Worm (Caenorhabditis elegans) whole organism, young adult: ENCODE measurements around the gene F42C5.9.

Experiments
- F33H1.4 ChIP-seq: fragments of 200-800 bp; sonication (Bioruptor generic); IDR thresholded peaks from 2 replicates; pipeline ENCODE4 v1.3.6; 2022; ENCODE audit warnings: missing genetic modification reagents, missing genetic modification characterization, missing compliant biosample characterization
- F37B4.10 ChIP-seq: fragments of 200-800 bp; sonication (Bioruptor generic); IDR thresholded peaks from 2 replicates; pipeline ENCODE4 v1.3.6; 2022; ENCODE audit warnings: missing genetic modification characterization, missing compliant biosample characterization
- ama-1 ChIP-seq, 3 experiments: fragments of 150-350 bp in 1 of 3; sonication (generic microtip) in 2 of 3; optimal IDR thresholded peaks; 2 replicates each; lab custom pipeline; 2014 to 2018; ENCODE audit warnings: missing biosample characterization in 2 of 3, missing genetic modification characterization in 2 of 3, missing genetic modification reagents in 2 of 3
- atf-7 ChIP-seq: sonication (generic microtip); optimal IDR thresholded peaks from 2 replicates; lab custom pipeline; 2017; ENCODE audit warnings: mild to moderate bottlenecking, missing genetic modification characterization, missing compliant biosample characterization
- egl-18 ChIP-seq: fragments of 200-800 bp; sonication (Bioruptor generic); IDR thresholded peaks from 2 replicates; pipeline ENCODE4 v1.3.6; 2022; ENCODE audit warnings: missing genetic modification reagents, missing genetic modification characterization, missing compliant biosample characterization
- lin-35 ChIP-seq, 3 experiments: fragments of 150-350 bp in 2 of 3; sonication (generic microtip) in 1 of 3; optimal IDR thresholded peaks; 2 replicates each; lab custom pipeline; 2014 to 2018; ENCODE audit warnings: missing biosample characterization in 3 of 3, missing genetic modification characterization in 3 of 3, missing genetic modification reagents in 3 of 3
- lir-1 ChIP-seq: fragments of 200-800 bp; sonication (Bioruptor generic); conservative IDR thresholded peaks from 2 replicates; pipeline ENCODE4 v1.3.6; 2022; ENCODE audit warnings: missing genetic modification reagents, missing genetic modification characterization, missing compliant biosample characterization
- nhr-120 ChIP-seq: fragments of 200-800 bp; sonication (Bioruptor generic); IDR thresholded peaks from 2 replicates; pipeline ENCODE4 v1.3.6; 2022; ENCODE audit warnings: missing genetic modification characterization, missing compliant biosample characterization
- nhr-90 ChIP-seq: sonication (generic microtip); optimal IDR thresholded peaks from 2 replicates; lab custom pipeline; 2016; ENCODE audit warnings: missing genotype, mild to moderate bottlenecking, missing genetic modification characterization, missing compliant biosample characterization
- snpc-4 ChIP-seq, 5 experiments: fragments of 150-350 bp in 1 of 5; sonication (generic microtip) in 4 of 5; optimal IDR thresholded peaks; 2 replicates each; lab custom pipeline; 2014 to 2018; ENCODE audit warnings: missing genetic modification characterization in 5 of 5, missing biosample characterization in 3 of 5, antibody characterized with exemption in 2 of 5, mild to moderate bottlenecking in 2 of 5, missing compliant biosample characterization in 2 of 5, missing genotype in 2 of 5, moderate library complexity in 2 of 5, missing genetic modification reagents in 1 of 5
- tbp1 ChIP-seq: fragments of 200-800 bp; sonication (Bioruptor generic); optimal IDR thresholded peaks from 2 replicates; lab custom pipeline; 2018; ENCODE audit warnings: mild to moderate bottlenecking, missing genetic modification characterization, missing compliant biosample characterization

DNA sequence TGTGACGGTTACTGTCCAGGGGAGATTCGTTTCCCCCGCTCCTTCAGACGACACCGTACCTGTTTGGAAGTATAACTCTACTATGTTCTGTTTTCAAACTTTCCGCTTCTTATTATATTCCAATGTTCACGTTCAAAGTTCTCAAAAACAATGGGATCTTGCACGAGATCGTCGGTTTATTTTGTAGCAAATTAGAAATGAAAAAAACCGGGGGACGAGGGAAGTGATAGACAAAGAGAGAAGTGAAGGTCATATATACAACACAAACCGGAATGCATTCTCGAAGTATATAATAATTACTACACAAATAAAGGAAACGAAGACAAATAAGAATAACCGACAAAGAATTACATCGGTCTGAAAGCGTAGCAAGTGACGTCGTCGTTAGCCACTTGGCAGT lies 7.2 kb downstream of the F42C5.9 start:
- TF ChIP-seq atf-7 = no peak
- no peak for TF ChIP-seq snpc-4 (GFP tag; optimal IDR thresholded peaks at IDR 0.05; lab: Kevin White, UChicago)
- no peak for TF ChIP-seq snpc-4 (tag; optimal IDR thresholded peaks at IDR 0.05; lab: Kevin White, UChicago)
- TF ChIP-seq nhr-120 = no peak
- no peak for TF ChIP-seq lin-35 (GFP tag; optimal IDR thresholded peaks at IDR 0.05; lab: Kevin White, UChicago)
- TF ChIP-seq nhr-90 (tag; lab: Kevin White, UChicago) = no peak
- no peak for TF ChIP-seq F37B4.10
- no peak for TF ChIP-seq ama-1 (optimal IDR thresholded peaks at IDR 0.05; lab: Kevin White, UChicago)
- no peak for TF ChIP-seq ama-1 (GFP tag; optimal IDR thresholded peaks at IDR 0.05; lab: Kevin White, UChicago)
- TF ChIP-seq egl-18 (GFP tag; lab: Robert Waterston, UW) = no peak
- TF ChIP-seq F33H1.4 (GFP tag; lab: Robert Waterston, UW) = no peak
- no peak for TF ChIP-seq tbp1 (GFP tag; lab: Kevin White, UChicago)
- TF ChIP-seq lir-1 (GFP tag; lab: Robert Waterston, UW) = no peak
